Worm (Caenorhabditis elegans): ENCODE data around the gene ing-3.
A peak's percentile ranks its signal among the peaks of the same experiment; 100 is the strongest.

ing-3 gene

DNA sequence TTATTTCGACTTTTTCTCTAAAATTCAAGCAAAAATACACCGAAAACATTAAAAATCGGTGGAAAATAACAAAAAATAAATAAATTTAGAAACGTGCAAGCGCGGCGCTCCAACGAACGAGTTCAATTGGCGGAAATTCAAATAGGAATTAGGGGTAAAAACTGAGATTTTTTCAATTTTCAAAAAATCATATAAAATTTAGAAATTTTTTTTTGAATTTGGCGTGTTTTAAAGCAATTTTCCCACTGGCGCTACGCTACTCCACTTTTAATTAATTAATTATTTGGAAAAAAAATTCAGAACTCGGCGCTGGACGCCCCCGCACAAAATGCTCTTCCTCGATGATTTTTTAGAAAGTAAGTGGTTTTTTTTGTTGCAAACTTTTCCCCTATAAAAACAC, at the start of gene ing-3:
TSS of gene ing-3 (plus strand) at position 301 of the 400 bp plus-strand sequence.
- TF ChIP-seq cebp-1 (GFP tag; IDR thresholded peaks at IDR 0.05) (no peak), cebp-1 (tag; optimal IDR thresholded peaks at IDR 0.05) (no peak), attf-5 (GFP tag; optimal IDR thresholded peaks at IDR 0.05) (no peak), snpc-3.4 (tag; optimal IDR thresholded peaks at IDR 0.05) (no peak), him-1 (tag; optimal IDR thresholded peaks at IDR 0.05) (no peak), ets-4 (GFP tag; optimal IDR thresholded peaks at IDR 0.05) (no peak)

ce11 chrII:13828597-13828996, 47.2 kb upstream of the ing-3 start, which contains the start of gene his-42:
TSS of gene his-42 (minus strand) at chrII:13828697.
- TF ChIP-seq nhr-179 (tag; optimal IDR thresholded peaks at IDR 0.05) (no peak), Y56A3A.18 (GFP tag; IDR thresholded peaks at IDR 0.05) (no peak), dpff-1 (tag; optimal IDR thresholded peaks at IDR 0.05) (no peak), nfyb-1 (GFP tag; IDR thresholded peaks at IDR 0.05) (no peak), snpc-4 (GFP tag; optimal IDR thresholded peaks at IDR 0.05) (no peak), snpc-4 (tag; optimal IDR thresholded peaks at IDR 0.05) (no peak), B0019.2 (GFP tag; conservative IDR thresholded peaks at IDR 0.05) (no peak), rcor-1 (GFP tag; IDR thresholded peaks at IDR 0.05) (no peak), nfya-1 (tag; optimal IDR thresholded peaks at IDR 0.05; ENCODE audit: borderline replicate concordance, insufficient read depth) (no peak), xnd-1 (tag; optimal IDR thresholded peaks at IDR 0.05) (no peak), ceh-58 (GFP tag; IDR thresholded peaks at IDR 0.05) (no peak), nhr-27 (tag; optimal IDR thresholded peaks at IDR 0.05) (no peak), somi-1 (GFP tag; optimal IDR thresholded peaks at IDR 0.05) (no peak), madf-10 (tag; optimal IDR thresholded peaks at IDR 0.05) (no peak), F33H1.4 (GFP tag; IDR thresholded peaks at IDR 0.05) (no peak), unc-130 (GFP tag; optimal IDR thresholded peaks at IDR 0.05) (no peak), C17E4.6 (GFP tag; IDR thresholded peaks at IDR 0.05) (no peak)

DNA sequence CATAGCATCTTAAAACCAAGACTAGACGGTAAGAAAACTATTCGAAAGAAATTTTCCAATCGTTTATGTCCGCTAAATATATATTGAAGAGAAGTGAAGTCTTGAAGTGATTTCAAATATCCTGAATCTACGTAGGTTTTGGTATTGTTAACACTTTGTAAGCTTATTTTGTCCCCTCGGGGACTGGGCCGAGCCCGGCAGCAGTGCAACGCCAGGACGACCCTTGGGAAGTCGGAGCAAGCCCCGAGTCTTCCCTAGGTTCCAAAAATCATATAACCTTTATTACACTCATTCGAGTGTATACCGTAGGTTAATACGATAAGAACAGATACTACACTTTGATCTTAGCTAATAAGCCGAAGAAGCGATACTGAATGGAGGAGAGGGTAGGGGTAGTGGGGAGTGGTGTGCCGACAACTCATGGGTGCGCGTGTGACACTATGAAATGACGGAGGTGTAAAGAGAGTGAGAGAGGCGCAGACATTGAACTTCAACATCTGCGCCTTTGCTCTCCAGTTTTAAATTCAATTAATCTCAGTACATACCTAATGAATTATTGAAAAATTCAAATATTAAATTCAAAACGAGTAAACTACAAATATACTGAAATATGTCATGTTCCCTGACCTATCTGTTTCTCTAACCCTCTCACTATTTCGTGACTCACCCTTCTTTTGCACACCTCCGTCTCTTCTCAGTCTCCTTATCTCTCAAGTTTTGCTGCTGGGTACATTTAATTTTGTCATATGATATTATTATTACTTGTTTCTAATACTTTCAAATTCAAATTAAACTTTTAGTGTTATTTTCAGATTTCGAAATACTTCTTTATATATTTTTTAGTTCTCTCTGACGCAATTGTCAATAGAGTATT, 46.5 kb upstream of the ing-3 start:
- TF ChIP-seq snpc-4 (GFP tag; optimal IDR thresholded peaks at IDR 0.05), result peak; percentile 92
- TF ChIP-seq snpc-4 (tag; optimal IDR thresholded peaks at IDR 0.05), result peak; percentile 90 to 98 (median 95)
- 0 out of 2 replicates have a peak, but pooled peaks have one; percentile 40 for TF ChIP-seq nfya-2 (GFP tag; IDR thresholded peaks at IDR 0.05)
- TF ChIP-seq aptf-3 (GFP tag; IDR thresholded peaks at IDR 0.05), result 0 out of 2 replicates have a peak, but pooled peaks have one; percentile 46
- TF ChIP-seq B0336.3 (GFP tag; IDR thresholded peaks at IDR 0.05), result peak; percentile 81
- TF ChIP-seq hrde-1 (tag; optimal IDR thresholded peaks at IDR 0.05; ENCODE audit: borderline replicate concordance), result peak; percentile 47
- peak; percentile 48 for TF ChIP-seq him-1 (tag; optimal IDR thresholded peaks at IDR 0.05)
- TF ChIP-seq ztf-25 (GFP tag; IDR thresholded peaks at IDR 0.05), result 0 out of 2 replicates have a peak, but pooled peaks have one; percentile 3
- peak; percentile 95 for TF ChIP-seq pbrm-1 (GFP tag; IDR thresholded peaks at IDR 0.05)
- TF ChIP-seq cebp-1 (GFP tag; IDR thresholded peaks at IDR 0.05), result peak; percentile 41; the same call in 1 of the 2 replicates
- peak; percentile 79 for TF ChIP-seq cebp-1 (tag; optimal IDR thresholded peaks at IDR 0.05)
- peak; percentile 63 for TF ChIP-seq attf-5 (GFP tag; optimal IDR thresholded peaks at IDR 0.05)
- TF ChIP-seq efl-1 (GFP tag; optimal IDR thresholded peaks at IDR 0.05), result peak; percentile 47
- TF ChIP-seq athp-1 (tag; optimal IDR thresholded peaks at IDR 0.05), result peak; percentile 28
- TF ChIP-seq F33H1.4 (GFP tag; IDR thresholded peaks at IDR 0.05), result peak; percentile 59
- peak; percentile 88 for TF ChIP-seq lin-26 (GFP tag; IDR thresholded peaks at IDR 0.05)
- peak; percentile 72 for TF ChIP-seq ceh-100 (GFP tag; IDR thresholded peaks at IDR 0.05)
- TF ChIP-seq aptf-2 (GFP tag; conservative IDR thresholded peaks at IDR 0.05), result peak; percentile 90
- peak; percentile 88 for TF ChIP-seq dox-1 (GFP tag; IDR thresholded peaks at IDR 0.05)
- peak; percentile 63 for TF ChIP-seq F52B5.7 (tag; optimal IDR thresholded peaks at IDR 0.05)
- TF ChIP-seq snpc-3.4 (tag; optimal IDR thresholded peaks at IDR 0.05), result peak; percentile 84
- peak; percentile 88 for TF ChIP-seq hmg-1.2 (GFP tag; IDR thresholded peaks at IDR 0.05)
- TF ChIP-seq snpc-1.1 (tag; optimal IDR thresholded peaks at IDR 0.05; ENCODE audit: insufficient read depth), result peak; percentile 90
- peak; percentile 67 for TF ChIP-seq tbp1 (GFP tag; optimal IDR thresholded peaks at IDR 0.05)
- TF ChIP-seq lin-54 (GFP tag; optimal IDR thresholded peaks at IDR 0.05), result peak; percentile 29
- peak; percentile 11; the same call in 1 of the 2 replicates for TF ChIP-seq B0019.2 (GFP tag; conservative IDR thresholded peaks at IDR 0.05)
- TF ChIP-seq ztf-18 (tag; optimal IDR thresholded peaks at IDR 0.05), result peak; percentile 35
- peak; percentile 21 for TF ChIP-seq unc-62 (GFP tag; optimal IDR thresholded peaks at IDR 0.05)

Data from whole organism, young adult.